Worm (Caenorhabditis elegans): ENCODE results near the gene Y82E9BL.18.

The Y82E9BL.18 gene

DNA sequence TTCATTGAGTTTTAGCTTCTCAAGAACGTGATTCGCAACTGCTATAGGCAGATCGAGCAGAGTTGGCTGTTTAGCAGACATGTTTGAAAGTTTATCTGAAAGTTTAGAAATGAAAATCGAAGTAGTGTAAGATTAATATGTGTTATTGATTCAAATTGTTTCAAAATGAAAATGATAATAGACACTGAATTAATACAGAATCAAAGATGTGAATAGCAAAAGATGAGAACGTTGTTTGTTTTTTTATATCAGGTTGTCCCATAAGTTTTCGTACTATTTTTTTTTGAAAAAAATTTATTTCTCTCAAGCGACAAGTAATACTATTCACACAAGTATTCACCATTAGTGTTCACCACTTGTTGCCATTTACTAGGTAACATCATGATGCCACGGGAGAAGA is 33.5 kb upstream of the Y82E9BL.18 start, which contains the start of gene fbxa-36:
Gene fbxa-36, minus strand, starts transcription at position 101 of the 400 bp plus-strand sequence.
- TF ChIP-seq nhr-67 (tag; optimal IDR thresholded peaks at IDR 0.05) (no peak), pqm-1 (tag; optimal IDR thresholded peaks at IDR 0.05) (no peak), ama-1 (optimal IDR thresholded peaks at IDR 0.05) (no peak), nhr-12 (tag; optimal IDR thresholded peaks at IDR 0.05) (no peak), lin-39 (tag; optimal IDR thresholded peaks at IDR 0.05) (no peak), ceh-28 (tag; optimal IDR thresholded peaks at IDR 0.05) (no peak), nhr-25 (tag; optimal IDR thresholded peaks at IDR 0.05) (no peak), egl-5 (tag; optimal IDR thresholded peaks at IDR 0.05) (no peak), snpc-4 (tag; optimal IDR thresholded peaks at IDR 0.05) (no peak), ztf-4 (tag; optimal IDR thresholded peaks at IDR 0.05) (no peak), tbx-2 (tag; optimal IDR thresholded peaks at IDR 0.05) (no peak), nhr-237 (tag; optimal IDR thresholded peaks at IDR 0.05) (no peak), mdl-1 (tag; optimal IDR thresholded peaks at IDR 0.05) (no peak), ceh-82 (tag; optimal IDR thresholded peaks at IDR 0.05) (no peak)

DNA sequence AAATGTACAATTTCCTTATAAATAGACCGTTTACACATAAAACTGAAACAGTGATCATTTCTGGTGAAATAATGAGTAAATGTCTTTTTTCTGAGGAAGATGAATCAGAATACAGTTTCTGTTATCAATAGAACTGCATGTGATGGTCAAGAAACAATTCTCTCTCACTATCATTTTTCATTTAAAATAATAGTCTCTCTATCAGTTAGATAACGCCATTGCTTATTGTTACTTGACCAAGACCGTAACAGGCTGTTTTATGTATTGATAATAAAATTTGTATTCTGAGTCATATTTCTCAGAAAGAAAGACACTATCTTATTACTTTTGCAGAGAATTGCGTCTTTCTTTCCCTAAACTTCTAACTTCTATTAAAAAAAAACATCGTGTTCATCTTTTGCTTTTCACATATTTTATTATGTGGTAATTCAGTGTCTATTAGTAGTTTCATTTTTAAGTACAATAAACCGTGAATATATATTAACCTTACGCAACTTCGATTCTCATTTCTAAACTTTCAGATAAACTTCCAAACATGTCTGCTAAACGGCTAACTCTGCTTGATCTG is 31.4 kb upstream of the Y82E9BL.18 start, which contains the start of gene fbxa-35:
Gene fbxa-35, plus strand, starts transcription at position 518 of the 568 bp plus-strand sequence.
- peak; percentile 63 for TF ChIP-seq elt-2 (tag; optimal IDR thresholded peaks at IDR 0.05)
- peak; percentile 86 for TF ChIP-seq pqm-1 (tag; optimal IDR thresholded peaks at IDR 0.05)
- TF ChIP-seq unc-39 (tag; optimal IDR thresholded peaks at IDR 0.05) = no peak

DNA sequence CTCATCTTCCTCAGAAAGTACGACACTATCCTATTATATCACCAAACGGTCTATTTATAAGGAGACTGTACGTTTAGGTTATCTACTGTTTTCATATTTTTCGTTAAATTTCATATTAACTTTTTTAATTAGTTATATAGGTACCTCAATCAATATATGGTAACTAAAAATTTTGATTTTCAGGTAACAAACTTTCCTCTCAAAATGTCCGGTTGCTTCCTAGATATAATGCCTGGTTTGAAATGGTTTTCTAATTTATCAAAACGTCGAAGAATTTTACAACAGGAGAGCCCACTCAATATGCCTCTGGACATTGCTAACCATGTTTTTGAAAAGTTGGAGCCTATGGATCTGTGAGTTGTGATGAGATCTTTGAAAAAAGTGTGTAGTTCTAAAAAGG is 29.0 kb upstream of the Y82E9BL.18 start, which contains the start of gene fbxa-28:
Gene fbxa-28, plus strand, starts transcription at position 301 of the 400 bp plus-strand sequence.
- TF ChIP-seq nhr-28 (tag; optimal IDR thresholded peaks at IDR 0.05) (no peak), ZK546.5 (tag; optimal IDR thresholded peaks at IDR 0.05) (no peak), nhr-11 (tag; optimal IDR thresholded peaks at IDR 0.05) (no peak), fkh-10 (GFP tag; optimal IDR thresholded peaks at IDR 0.05) (no peak), nhr-77 (tag; optimal IDR thresholded peaks at IDR 0.05) (no peak), fos-1 (tag; optimal IDR thresholded peaks at IDR 0.05) (no peak), daf-12 (tag; optimal IDR thresholded peaks at IDR 0.05) (no peak), eor-1 (tag; optimal IDR thresholded peaks at IDR 0.05) (no peak), aly-2 (tag; optimal IDR thresholded peaks at IDR 0.05) (no peak)

DNA sequence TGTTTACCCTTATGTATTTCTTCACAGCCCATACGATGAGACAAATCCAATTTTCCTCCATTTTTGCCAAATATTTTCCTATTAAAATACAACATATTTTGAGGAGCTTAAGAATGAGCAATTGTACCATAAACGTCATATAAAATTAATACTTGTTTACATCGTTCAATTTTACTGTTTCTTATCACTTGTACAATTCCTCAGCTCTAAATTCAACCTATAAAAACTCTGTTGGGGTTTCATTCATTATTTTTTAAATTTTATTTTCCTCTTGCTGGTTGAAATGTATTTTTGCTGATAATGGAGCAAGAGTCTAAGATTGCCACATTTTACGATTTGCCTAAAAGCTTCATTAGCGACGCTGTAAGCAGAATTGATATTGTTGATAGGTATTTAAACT is 23.2 kb upstream of the Y82E9BL.18 start, which contains the start of gene fbxa-75:
Gene fbxa-75, plus strand, starts transcription at position 301 of the 400 bp plus-strand sequence.
- TF ChIP-seq ceh-28 (tag; optimal IDR thresholded peaks at IDR 0.05) (no peak), mdl-1 (tag; optimal IDR thresholded peaks at IDR 0.05) (no peak), ceh-82 (tag; optimal IDR thresholded peaks at IDR 0.05) (no peak), nfya-1 (tag; optimal IDR thresholded peaks at IDR 0.05; ENCODE audit: insufficient read depth) (no peak), ceh-9 (tag; optimal IDR thresholded peaks at IDR 0.05) (no peak), eor-1 (tag; optimal IDR thresholded peaks at IDR 0.05) (no peak), nhr-237 (tag; optimal IDR thresholded peaks at IDR 0.05) (no peak), aly-2 (tag; optimal IDR thresholded peaks at IDR 0.05) (no peak), R02D3.7 (tag; optimal IDR thresholded peaks at IDR 0.05) (no peak), unc-62 (GFP tag; optimal IDR thresholded peaks at IDR 0.05) (no peak), nhr-11 (tag; optimal IDR thresholded peaks at IDR 0.05) (no peak), nhr-67 (tag; optimal IDR thresholded peaks at IDR 0.05) (no peak), daf-12 (tag; optimal IDR thresholded peaks at IDR 0.05) (no peak), tbx-2 (tag; optimal IDR thresholded peaks at IDR 0.05) (no peak), fkh-10 (GFP tag; optimal IDR thresholded peaks at IDR 0.05) (no peak), elt-1 (tag; optimal IDR thresholded peaks at IDR 0.05) (no peak), nhr-12 (tag; optimal IDR thresholded peaks at IDR 0.05) (no peak), egl-27 (tag; optimal IDR thresholded peaks at IDR 0.05) (no peak)

DNA sequence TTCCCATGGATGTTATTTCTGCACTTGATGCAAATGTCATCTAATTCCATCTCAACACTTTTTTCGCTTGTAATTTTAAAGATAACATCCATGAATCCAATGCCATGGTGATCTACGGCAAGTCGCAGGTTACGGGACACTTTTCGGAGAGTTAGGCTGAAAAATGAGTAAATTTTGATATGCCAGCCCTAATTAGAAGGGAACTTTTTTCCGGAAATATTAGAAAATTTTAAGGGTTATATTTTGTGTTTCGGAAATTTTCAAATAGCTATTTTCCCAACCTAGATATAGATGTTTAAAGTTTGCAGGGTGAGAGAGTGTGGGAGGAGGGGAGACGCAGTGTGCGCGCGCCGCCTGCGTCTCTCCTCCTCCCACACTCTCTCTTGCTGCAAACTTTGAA is 19.3 kb upstream of the Y82E9BL.18 start:
- TF ChIP-seq nhr-43 (tag; optimal IDR thresholded peaks at IDR 0.05; ENCODE audit: poor library complexity, severe bottlenecking) = no peak
- TF ChIP-seq snpc-4 (tag; optimal IDR thresholded peaks at IDR 0.05) = no peak
- no peak for TF ChIP-seq ceh-16 (tag; optimal IDR thresholded peaks at IDR 0.05)
- TF ChIP-seq nhr-11 (tag; optimal IDR thresholded peaks at IDR 0.05) = no peak
- no peak for TF ChIP-seq lin-39 (tag; optimal IDR thresholded peaks at IDR 0.05)
- TF ChIP-seq nhr-12 (tag; optimal IDR thresholded peaks at IDR 0.05) = no peak
- no peak for TF ChIP-seq nhr-77 (tag; optimal IDR thresholded peaks at IDR 0.05)
- TF ChIP-seq nfya-1 (tag; optimal IDR thresholded peaks at IDR 0.05; ENCODE audit: insufficient read depth) = no peak
- no peak for TF ChIP-seq nhr-25 (tag; optimal IDR thresholded peaks at IDR 0.05)
- no peak for TF ChIP-seq nhr-237 (tag; optimal IDR thresholded peaks at IDR 0.05)
- no peak for TF ChIP-seq R02D3.7 (tag; optimal IDR thresholded peaks at IDR 0.05)
- no peak for TF ChIP-seq fkh-2 (tag; optimal IDR thresholded peaks at IDR 0.05)
- TF ChIP-seq elt-3 (tag; optimal IDR thresholded peaks at IDR 0.05) = no peak
- TF ChIP-seq pqm-1 (tag; optimal IDR thresholded peaks at IDR 0.05) = no peak
- no peak for TF ChIP-seq sea-2 (GFP tag; optimal IDR thresholded peaks at IDR 0.05)
- no peak for TF ChIP-seq pha-4 (tag; optimal IDR thresholded peaks at IDR 0.05)
- TF ChIP-seq daf-12 (tag; optimal IDR thresholded peaks at IDR 0.05) = no peak
- no peak for TF ChIP-seq hmg-11 (tag; optimal IDR thresholded peaks at IDR 0.05)
- no peak for TF ChIP-seq aly-2 (tag; optimal IDR thresholded peaks at IDR 0.05)
